Worm (Caenorhabditis elegans): ENCODE results near the gene eif-3.B.

DNA sequence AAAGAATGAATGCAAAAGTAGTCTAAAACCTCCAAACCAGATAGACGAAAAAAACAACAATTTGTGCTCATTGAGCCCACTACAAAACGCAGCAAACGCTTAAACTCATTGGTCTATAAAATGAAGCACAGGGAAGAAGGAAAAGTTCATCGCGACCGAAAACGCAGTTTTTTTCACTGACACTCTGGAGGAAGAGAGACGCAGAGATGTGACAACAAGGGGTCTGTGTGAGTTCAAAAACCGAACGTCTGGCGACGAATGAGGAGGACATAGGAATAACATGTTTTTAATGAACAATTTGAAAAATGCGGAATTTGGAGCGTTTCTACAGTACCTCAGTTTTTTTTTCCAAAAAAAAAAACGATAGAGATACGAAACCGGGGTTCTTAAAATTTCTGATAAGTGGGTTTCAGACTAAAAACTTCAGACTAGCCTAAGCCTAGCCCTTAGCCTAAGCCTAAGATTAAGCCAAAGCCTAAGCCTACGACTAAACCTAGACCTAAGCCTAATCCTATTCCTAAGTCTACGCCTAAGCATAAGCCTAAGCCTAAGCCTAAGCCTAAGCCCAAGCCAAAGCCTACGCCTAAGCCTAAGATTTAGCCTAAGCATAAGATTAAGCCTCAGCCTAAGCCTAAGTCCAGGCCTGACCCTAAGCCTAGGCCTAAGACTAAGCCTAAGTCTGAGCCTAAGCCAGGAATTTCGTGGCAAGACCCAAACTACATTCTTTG is 24.2 kb downstream of the eif-3.B start:
- TF ChIP-seq ztf-25 (GFP tag; IDR thresholded peaks at IDR 0.05) (no peak), madf-6 (GFP tag; IDR thresholded peaks at IDR 0.05) (no peak), unc-62 (GFP tag; optimal IDR thresholded peaks at IDR 0.05) (no peak), xnd-1 (tag; optimal IDR thresholded peaks at IDR 0.05) (no peak)

All from whole organism, young adult.